Worm (Caenorhabditis elegans) whole organism, L2 larva: ENCODE measurements around the gene T21D9.2.

ENCODE experiments used
- alr-1 ChIP-seq: fragments of 150-350 bp; optimal IDR thresholded peaks from 2 replicates; lab custom pipeline; 2014; ENCODE audit warnings: missing biosample characterization, missing genetic modification characterization
- ama-1 ChIP-seq: fragments of 150-350 bp; optimal IDR thresholded peaks from 2 replicates; lab custom pipeline; 2018; ENCODE audit warnings: inconsistent platforms
- nhr-237 ChIP-seq: fragments of 150-350 bp; optimal IDR thresholded peaks from 2 replicates; lab custom pipeline; 2014; ENCODE audit warnings: missing biosample characterization, missing genetic modification characterization
- skn-1 ChIP-seq: sonication (generic microtip); optimal IDR thresholded peaks from 2 replicates; lab custom pipeline; 2017; ENCODE audit warnings: missing biosample characterization, missing genetic modification characterization
- ztf-4 ChIP-seq: fragments of 150-350 bp; optimal IDR thresholded peaks from 2 replicates; lab custom pipeline; 2014; ENCODE audit warnings: missing biosample characterization, missing genetic modification characterization

- TF ChIP-seq ztf-4 (tag; lab: Kevin White, UChicago) (no peak), skn-1 (tag; lab: Kevin White, UChicago) (no peak), ama-1 (lab: Kevin White, UChicago) (no peak), nhr-237 (tag; lab: Kevin White, UChicago) (no peak), alr-1 (tag; lab: Kevin White, UChicago) (no peak)
Observed at ce11 chrX:2074055-2074454, 22.6 kb downstream of the T21D9.2 start, which contains the start of gene txdc-12.2.
